Fruit fly (Drosophila melanogaster) whole organism: ENCODE data around the gene Cyp311a1.

Experiments
- CG8478 ChIP-seq: fragments of >200 bp; optimal IDR thresholded peaks from 2 replicates; lab custom pipeline; 2018; ENCODE audit warnings: inconsistent platforms
- Dll ChIP-seq: fragments of >200 bp; optimal IDR thresholded peaks from 2 replicates; lab custom pipeline; 2017
- EcR ChIP-seq, 2 experiments: fragments of >200 bp; optimal IDR thresholded peaks; 2 replicates each; lab custom pipeline; 2017; ENCODE audit warnings: missing biosample characterization in 2 of 2, missing genetic modification characterization in 2 of 2, missing genetic modification reagents in 2 of 2
- pan ChIP-seq: fragments of >200 bp; optimal IDR thresholded peaks from 2 replicates; lab custom pipeline; 2017
- psq ChIP-seq: fragments of >200 bp; optimal IDR thresholded peaks from 2 replicates; lab custom pipeline; 2017
- usp ChIP-seq: fragments of >200 bp; optimal IDR thresholded peaks from 2 replicates; lab custom pipeline; 2017; ENCODE audit warnings: missing biosample characterization, missing genetic modification characterization, mixed read lengths

DNA sequence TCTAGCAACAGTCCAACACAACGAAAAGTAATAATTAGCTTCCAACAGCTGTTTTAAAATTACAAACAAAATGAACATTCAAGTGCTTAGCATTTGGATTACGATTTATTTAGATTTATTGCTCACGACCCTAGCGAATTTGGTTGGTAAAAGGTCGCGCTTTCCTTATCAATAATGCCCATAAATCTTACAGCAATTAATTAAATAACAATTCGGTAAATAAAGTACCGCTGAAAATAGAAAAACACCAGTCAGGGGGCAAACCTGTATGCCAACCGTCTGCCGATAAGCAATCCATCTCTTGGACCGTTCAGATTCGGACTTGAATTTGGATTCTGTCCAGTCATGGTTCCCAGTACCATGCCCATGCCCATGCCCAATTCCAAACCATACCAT lies 18.2 kb downstream of the Cyp311a1 start:
- TF ChIP-seq psq (no peak), pan (lab: Kevin White, UChicago) (no peak), usp (GFP tag; lab: Kevin White, UChicago) (no peak), EcR (GFP tag; optimal IDR thresholded peaks at IDR 0.05; lab: Kevin White, UChicago) (no peak), CG8478 (lab: Kevin White, UChicago) (no peak), Dll (lab: Kevin White, UChicago) (no peak)
